Fruit fly (Drosophila melanogaster): Measurements from ENCODE around the gene tey.

- TF ChIP-seq CG15269 (tag; optimal IDR thresholded peaks at IDR 0.05) = no peak
- TF ChIP-seq peb (GFP tag; IDR thresholded peaks at IDR 0.05) = no peak
- no peak for TF ChIP-seq PHDP (tag; optimal IDR thresholded peaks at IDR 0.05)
- no peak for TF ChIP-seq insv (GFP tag; optimal IDR thresholded peaks at IDR 0.05)
These were observed 19.6 kb upstream of the tey start for dm6 chr3L:19683520-19683919.
